Fruit fly (Drosophila melanogaster) whole organism, prepupa: ENCODE measurements around the gene CG42371.

Experiments used
- CG6276 ChIP-seq: fragments of 200-800 bp; sonication (Bioruptor generic); optimal IDR thresholded peaks from 2 replicates; lab custom pipeline; 2017; ENCODE audit warnings: missing biosample characterization, mild to moderate bottlenecking, missing genetic modification characterization
- CG6854 ChIP-seq: fragments of 200-800 bp; sonication (Bioruptor generic); optimal IDR thresholded peaks from 2 replicates; lab custom pipeline; 2017; ENCODE audit warnings: missing biosample characterization, mild to moderate bottlenecking, missing genetic modification characterization
- ss ChIP-seq, 2 experiments: fragments of 200-800 bp; sonication (Bioruptor generic); optimal IDR thresholded peaks; 2 replicates in 1 of 2; 3 replicates in 1 of 2; lab custom pipeline; 2017 to 2018; ENCODE audit warnings: mild to moderate bottlenecking in 2 of 2, missing biosample characterization in 2 of 2, missing genetic modification characterization in 2 of 2, moderate library complexity in 1 of 2

dm6 chr2L:2254950-2255349 is 37.9 kb upstream of the CG42371 start, which contains the start of gene Send1:
- TF ChIP-seq ss (GFP tag; optimal IDR thresholded peaks at IDR 0.05; lab: Kevin White, UChicago) (no peak), CG6276 (GFP tag; lab: Kevin White, UChicago) (no peak), CG6854 (GFP tag; lab: Kevin White, UChicago) (no peak)
